Worm (Caenorhabditis elegans): ENCODE measurements around the gene mob-1.

ce11 chrIV:11812017-11812416 is 48.3 kb upstream of the mob-1 start:
- TF ChIP-seq ets-7 (tag; optimal IDR thresholded peaks at IDR 0.05), result no peak
- TF ChIP-seq ama-1 (optimal IDR thresholded peaks at IDR 0.05), result no peak
- TF ChIP-seq pes-1 (GFP tag; IDR thresholded peaks at IDR 0.05), result no peak
- TF ChIP-seq tra-4 (tag; optimal IDR thresholded peaks at IDR 0.05), result no peak
- TF ChIP-seq ceh-36 (tag; optimal IDR thresholded peaks at IDR 0.05), result no peak
- TF ChIP-seq hnd-1 (tag; optimal IDR thresholded peaks at IDR 0.05), result no peak
- no peak for TF ChIP-seq flt-1 (GFP tag; IDR thresholded peaks at IDR 0.05)
- no peak for TF ChIP-seq B0310.2 (tag; optimal IDR thresholded peaks at IDR 0.05)
- no peak for TF ChIP-seq aly-1 (tag; optimal IDR thresholded peaks at IDR 0.05)
- TF ChIP-seq tbx-11 (GFP tag; IDR thresholded peaks at IDR 0.05), result no peak
- TF ChIP-seq tbx-37 (GFP tag; conservative IDR thresholded peaks at IDR 0.05), result no peak
- TF ChIP-seq hmg-4 (GFP tag; optimal IDR thresholded peaks at IDR 0.05), result no peak
- no peak for TF ChIP-seq F13C5.2 (tag; optimal IDR thresholded peaks at IDR 0.05)
- TF ChIP-seq sea-1 (GFP tag; conservative IDR thresholded peaks at IDR 0.05), result no peak
